Worm (Caenorhabditis elegans): ENCODE data around the gene ZK105.14.

The ZK105.14 gene

ce11 chrV:7755991-7756390 lies 34.1 kb upstream of the ZK105.14 start:
- TF ChIP-seq ZK185.1 (tag; optimal IDR thresholded peaks at IDR 0.05; ENCODE audit: poor library complexity, severe bottlenecking) = no peak
- no peak for TF ChIP-seq attf-3 (GFP tag; conservative IDR thresholded peaks at IDR 0.05)
- TF ChIP-seq madf-10 (tag; optimal IDR thresholded peaks at IDR 0.05) = no peak
- no peak for TF ChIP-seq Y53G8AR.9 (GFP tag; conservative IDR thresholded peaks at IDR 0.05)
- TF ChIP-seq die-1 (tag; optimal IDR thresholded peaks at IDR 0.05) = no peak
- TF ChIP-seq hsf-1 (GFP tag; IDR thresholded peaks at IDR 0.05) = no peak
- no peak for TF ChIP-seq K12H6.12 (tag; optimal IDR thresholded peaks at IDR 0.05)
- TF ChIP-seq Y95B8A.8 (GFP tag; IDR thresholded peaks at IDR 0.05) = no peak
- TF ChIP-seq hmg-20 (GFP tag; IDR thresholded peaks at IDR 0.05) = no peak
- TF ChIP-seq ztf-3 (GFP tag; optimal IDR thresholded peaks at IDR 0.05) = no peak

DNA sequence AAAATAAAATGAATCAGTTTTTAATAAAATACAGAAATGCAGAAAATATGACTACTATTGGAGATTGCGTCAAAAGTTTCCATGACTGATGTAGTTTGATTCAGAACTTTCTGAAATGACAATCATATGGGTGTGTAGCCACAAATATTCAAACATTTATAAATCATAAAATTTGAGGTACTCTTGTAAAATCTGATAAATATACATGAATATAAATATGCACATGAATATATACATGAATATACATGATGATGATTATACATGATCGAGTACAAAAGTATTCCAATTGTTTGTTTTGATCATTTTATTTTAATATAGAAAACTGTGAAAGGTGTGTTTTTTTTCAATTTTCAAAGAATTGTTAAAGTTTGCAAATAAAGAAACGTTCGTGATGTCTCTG lies 32.7 kb upstream of the ZK105.14 start, which contains the start of gene T05B11.4:
T05B11.4 (minus strand) TSS at position 101 of the 400 bp plus-strand sequence.
- no peak for TF ChIP-seq Y53F4B.3 (GFP tag; IDR thresholded peaks at IDR 0.05)
- TF ChIP-seq mcd-1 (GFP tag; IDR thresholded peaks at IDR 0.05) = no peak
- no peak for TF ChIP-seq Y67H2A.10 (GFP tag; conservative IDR thresholded peaks at IDR 0.05)
- TF ChIP-seq zfh-2 (GFP tag; conservative IDR thresholded peaks at IDR 0.05) = no peak
- no peak for TF ChIP-seq snpc-1.1 (tag; optimal IDR thresholded peaks at IDR 0.05; ENCODE audit: insufficient read depth)
- no peak for TF ChIP-seq cebp-1 (GFP tag; IDR thresholded peaks at IDR 0.05)
- TF ChIP-seq cebp-1 (tag; optimal IDR thresholded peaks at IDR 0.05) = no peak
- no peak for TF ChIP-seq nhr-80 (tag; optimal IDR thresholded peaks at IDR 0.05)
- no peak for TF ChIP-seq let-526 (GFP tag; IDR thresholded peaks at IDR 0.05)
- no peak for TF ChIP-seq lag-1 (GFP tag; IDR thresholded peaks at IDR 0.05)
- no peak for TF ChIP-seq C17E4.6 (GFP tag; IDR thresholded peaks at IDR 0.05)
- no peak for TF ChIP-seq rcor-1 (GFP tag; IDR thresholded peaks at IDR 0.05)
- no peak for TF ChIP-seq attf-3 (GFP tag; conservative IDR thresholded peaks at IDR 0.05)
- TF ChIP-seq sptf-2 (GFP tag; optimal IDR thresholded peaks at IDR 0.05) = no peak
- no peak for TF ChIP-seq ceh-100 (GFP tag; IDR thresholded peaks at IDR 0.05)
- TF ChIP-seq aptf-3 (GFP tag; IDR thresholded peaks at IDR 0.05) = no peak
- no peak for TF ChIP-seq ceh-40 (GFP tag; IDR thresholded peaks at IDR 0.05)
- TF ChIP-seq sdz-38 (tag; optimal IDR thresholded peaks at IDR 0.05) = no peak
- TF ChIP-seq lin-40 (tag; optimal IDR thresholded peaks at IDR 0.05) = no peak
- no peak for TF ChIP-seq F57C9.4 (tag; optimal IDR thresholded peaks at IDR 0.05)
- TF ChIP-seq attf-5 (GFP tag; optimal IDR thresholded peaks at IDR 0.05) = no peak

DNA sequence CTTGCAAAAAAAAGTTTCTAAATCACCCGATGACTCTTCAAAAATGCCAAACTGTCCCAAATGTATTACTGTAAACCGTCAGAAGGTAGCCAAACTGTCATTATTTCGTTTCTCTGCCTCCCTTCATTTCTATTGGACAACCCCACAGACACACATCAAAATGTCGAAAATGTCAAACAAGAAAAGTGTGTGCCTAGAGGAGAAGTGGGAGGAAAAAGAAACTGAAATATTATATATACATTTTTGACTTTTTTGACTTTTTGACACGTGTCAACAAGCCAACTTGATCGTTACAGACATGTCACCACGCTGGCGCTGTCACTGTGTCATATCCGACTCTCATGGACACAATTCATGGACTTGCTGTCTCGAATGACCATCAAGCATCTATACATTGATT lies 27.9 kb upstream of the ZK105.14 start:
- TF ChIP-seq ccch-3 (GFP tag; optimal IDR thresholded peaks at IDR 0.05) = no peak
- TF ChIP-seq mes-4 (tag; optimal IDR thresholded peaks at IDR 0.05) = no peak
- TF ChIP-seq attf-3 (GFP tag; conservative IDR thresholded peaks at IDR 0.05) = no peak
- no peak for TF ChIP-seq nfya-1 (tag; optimal IDR thresholded peaks at IDR 0.05; ENCODE audit: borderline replicate concordance, insufficient read depth)
- TF ChIP-seq let-607 (tag; optimal IDR thresholded peaks at IDR 0.05) = peak; percentile 85 to 92
- TF ChIP-seq madf-3 (GFP tag; IDR thresholded peaks at IDR 0.05) = no peak
- no peak for TF ChIP-seq cebp-2 (GFP tag; IDR thresholded peaks at IDR 0.05)
- no peak for TF ChIP-seq rpc-1 (optimal IDR thresholded peaks at IDR 0.05)
- no peak for TF ChIP-seq rpc-1 (tag; optimal IDR thresholded peaks at IDR 0.05)
- peak; percentile 62 for TF ChIP-seq nhr-80 (tag; optimal IDR thresholded peaks at IDR 0.05)
- no peak for TF ChIP-seq Y95B8A.8 (GFP tag; IDR thresholded peaks at IDR 0.05)
- TF ChIP-seq Y53G8AR.9 (GFP tag; conservative IDR thresholded peaks at IDR 0.05) = no peak
- TF ChIP-seq F52B5.7 (tag; optimal IDR thresholded peaks at IDR 0.05) = no peak
- no peak for TF ChIP-seq pha-4 (tag; optimal IDR thresholded peaks at IDR 0.05)
- no peak for TF ChIP-seq die-1 (tag; optimal IDR thresholded peaks at IDR 0.05)
